Worm (Caenorhabditis elegans) whole organism, L1 larva: ENCODE results near the gene cest-25.
A peak's percentile ranks its signal among the peaks of the same experiment; 100 is the strongest.
"Not testable (repeated sequence)": the region's sequence is repeated elsewhere in the genome, so short reads cannot be mapped to it uniquely, and the experiment has no call there.

Experiments used
- C16A3.4 ChIP-seq: fragments of 150-350 bp; optimal IDR thresholded peaks from 2 replicates; lab custom pipeline; 2014; ENCODE audit warnings: missing biosample characterization, missing genetic modification characterization
- ceh-82 ChIP-seq, 3 experiments: fragments of 150-350 bp in 1 of 3; sonication (generic microtip) in 2 of 3; optimal IDR thresholded peaks; 2 replicates each; lab custom pipeline; 2014 to 2017; ENCODE audit warnings: missing biosample characterization in 3 of 3, missing genetic modification characterization in 3 of 3
- efl-1 ChIP-seq, 4 experiments: fragments of 150-350 bp; optimal IDR thresholded peaks in 3 of 4; peaks in 1 of 4; 1 replicate in 1 of 4; 2 replicates in 3 of 4; lab custom pipeline; 2014; ENCODE audit warnings: missing biosample characterization in 2 of 4, missing genetic modification characterization in 2 of 4, missing genetic modification reagents in 2 of 4
- efl-3 ChIP-seq: fragments of 200-800 bp; sonication (Bioruptor generic); optimal IDR thresholded peaks from 2 replicates; lab custom pipeline; 2018; ENCODE audit warnings: mild to moderate bottlenecking, missing genetic modification characterization, missing compliant biosample characterization
- egl-27 ChIP-seq, 2 experiments: fragments of 150-350 bp in 1 of 2; sonication (generic microtip); optimal IDR thresholded peaks; 3 replicates each; lab custom pipeline; 2017 to 2018; ENCODE audit warnings: missing biosample characterization in 2 of 2, missing genetic modification characterization in 2 of 2, missing genetic modification reagents in 2 of 2
- elt-2 ChIP-seq: sonication (generic microtip); optimal IDR thresholded peaks from 2 replicates; lab custom pipeline; 2016; ENCODE audit warnings: missing genetic modification characterization, mild to moderate bottlenecking, inconsistent platforms, missing compliant biosample characterization, missing genetic modification reagents
- fkh-4 ChIP-seq: sonication (generic microtip); optimal IDR thresholded peaks from 2 replicates; lab custom pipeline; 2016; ENCODE audit warnings: missing compliant biosample characterization, missing genetic modification characterization, borderline replicate concordance
- fos-1 ChIP-seq: fragments of 150-350 bp; optimal IDR thresholded peaks from 2 replicates; lab custom pipeline; 2014; ENCODE audit warnings: missing biosample characterization, missing genetic modification characterization
- hlh-4 ChIP-seq: sonication (generic microtip); optimal IDR thresholded peaks from 2 replicates; lab custom pipeline; 2016; ENCODE audit warnings: mild to moderate bottlenecking, missing genetic modification characterization, missing compliant biosample characterization
- hpl-2 ChIP-seq: fragments of 150-350 bp; optimal IDR thresholded peaks from 2 replicates; lab custom pipeline; 2014; ENCODE audit warnings: missing biosample characterization, missing genetic modification reagents, missing genetic modification characterization
- jun-1 ChIP-seq: fragments of 150-350 bp; optimal IDR thresholded peaks from 2 replicates; lab custom pipeline; 2014; ENCODE audit warnings: missing biosample characterization, missing genetic modification reagents, missing genetic modification characterization
- lin-13 ChIP-seq: fragments of 150-350 bp; optimal IDR thresholded peaks from 2 replicates; lab custom pipeline; 2014; ENCODE audit warnings: missing biosample characterization, missing genetic modification reagents, missing genetic modification characterization
- lin-14 ChIP-seq: fragments of 200-800 bp; sonication (Bioruptor generic); optimal IDR thresholded peaks from 2 replicates; lab custom pipeline; 2018; ENCODE audit warnings: mild to moderate bottlenecking, missing genetic modification characterization, moderate library complexity, missing compliant biosample characterization
- lin-15B ChIP-seq: fragments of 150-350 bp; sonication (generic microtip); optimal IDR thresholded peaks from 3 replicates; lab custom pipeline; 2014; ENCODE audit warnings: missing biosample characterization, missing genetic modification characterization
- lin-35 ChIP-seq, 2 experiments: fragments of 150-350 bp; optimal IDR thresholded peaks; 2 replicates each; lab custom pipeline; 2014; ENCODE audit warnings: missing biosample characterization in 2 of 2, missing genetic modification characterization in 2 of 2, missing genetic modification reagents in 2 of 2
- lir-3 ChIP-seq: sonication (generic microtip); optimal IDR thresholded peaks from 2 replicates; lab custom pipeline; 2016; ENCODE audit warnings: mild to moderate bottlenecking, missing genetic modification characterization, moderate library complexity, missing compliant biosample characterization; ENCODE audit not compliant: poor library complexity
- mdl-1 ChIP-seq, 2 experiments: fragments of 150-350 bp; optimal IDR thresholded peaks; 2 replicates each; lab custom pipeline; 2014 to 2017; ENCODE audit warnings: missing biosample characterization in 2 of 2, missing genetic modification characterization in 2 of 2, inconsistent platforms in 1 of 2
- nhr-11 ChIP-seq: fragments of 150-350 bp; optimal IDR thresholded peaks from 2 replicates; lab custom pipeline; 2014; ENCODE audit warnings: missing biosample characterization, missing genetic modification characterization
- nhr-12 ChIP-seq: sonication (generic microtip); optimal IDR thresholded peaks from 2 replicates; lab custom pipeline; 2017; ENCODE audit warnings: missing biosample characterization, missing genetic modification characterization
- nhr-19 ChIP-seq: fragments of 200-800 bp; sonication (Bioruptor generic); conservative IDR thresholded peaks from 2 replicates; pipeline ENCODE4 v1.3.6; 2022; ENCODE audit warnings: missing genetic modification characterization, missing compliant biosample characterization
- nhr-237 ChIP-seq: fragments of 150-350 bp; optimal IDR thresholded peaks from 2 replicates; lab custom pipeline; 2014; ENCODE audit warnings: missing biosample characterization, missing genetic modification characterization
- nhr-28 ChIP-seq: fragments of 150-350 bp; optimal IDR thresholded peaks from 2 replicates; lab custom pipeline; 2014; ENCODE audit warnings: missing biosample characterization, missing genetic modification characterization
- nhr-47 ChIP-seq: sonication (generic microtip); optimal IDR thresholded peaks from 2 replicates; lab custom pipeline; 2016; ENCODE audit warnings: mild to moderate bottlenecking, missing genetic modification characterization, moderate library complexity, missing compliant biosample characterization
- nhr-90 ChIP-seq: sonication (generic microtip); optimal IDR thresholded peaks from 2 replicates; lab custom pipeline; 2016; ENCODE audit warnings: mild to moderate bottlenecking, missing genetic modification characterization, missing compliant biosample characterization; ENCODE audit not compliant: poor library complexity
- pag-3 ChIP-seq: sonication (generic microtip); optimal IDR thresholded peaks from 2 replicates; lab custom pipeline; 2017; ENCODE audit warnings: missing genetic modification characterization, mild to moderate bottlenecking, missing compliant biosample characterization, antibody characterized with exemption, borderline replicate concordance; ENCODE audit not compliant: insufficient read depth
- pax-3 ChIP-seq: fragments of 200-800 bp; sonication (Bioruptor generic); optimal IDR thresholded peaks from 2 replicates; lab custom pipeline; 2018; ENCODE audit warnings: mild to moderate bottlenecking, missing genetic modification characterization, moderate library complexity, missing compliant biosample characterization
- pqm-1 ChIP-seq: sonication (generic microtip); optimal IDR thresholded peaks from 3 replicates; lab custom pipeline; 2017; ENCODE audit warnings: missing biosample characterization, missing genetic modification characterization
- snpc-4 ChIP-seq: fragments of 150-350 bp; optimal IDR thresholded peaks from 2 replicates; lab custom pipeline; 2014; ENCODE audit warnings: missing biosample characterization, missing genetic modification characterization
- sup-37 ChIP-seq: fragments of 200-800 bp; sonication (Bioruptor generic); optimal IDR thresholded peaks from 2 replicates; lab custom pipeline; 2018; ENCODE audit warnings: mild to moderate bottlenecking, missing genetic modification characterization, missing compliant biosample characterization
- swsn-7 ChIP-seq: sonication (generic microtip); optimal IDR thresholded peaks from 2 replicates; lab custom pipeline; 2016; ENCODE audit warnings: missing genetic modification characterization, missing compliant biosample characterization
- tlp-1 ChIP-seq: fragments of 150-350 bp; optimal IDR thresholded peaks from 2 replicates; lab custom pipeline; 2014; ENCODE audit warnings: missing biosample characterization, missing genetic modification characterization
- vab-15 ChIP-seq: sonication (generic microtip); optimal IDR thresholded peaks from 2 replicates; lab custom pipeline; 2017; ENCODE audit warnings: missing genotype, mild to moderate bottlenecking, missing genetic modification characterization, missing compliant biosample characterization
- ztf-11 ChIP-seq, 2 experiments: sonication (generic microtip); optimal IDR thresholded peaks; 2 replicates each; lab custom pipeline; 2016 to 2017; ENCODE audit warnings: missing genetic modification characterization in 2 of 2, missing biosample characterization in 1 of 2, missing compliant biosample characterization in 1 of 2

The cest-25 gene

ce11 chrIII:2711527-2711926 lies 27.8 kb downstream of the cest-25 start:
- TF ChIP-seq lin-14 = no peak
- no peak for TF ChIP-seq fkh-4 (tag; lab: Kevin White, UChicago)
- TF ChIP-seq lin-35 (GFP tag; optimal IDR thresholded peaks at IDR 0.05; lab: Kevin White, UChicago) = no peak
- no peak for TF ChIP-seq sup-37 (GFP tag; lab: Kevin White, UChicago)
- TF ChIP-seq nhr-19 (GFP tag; lab: Robert Waterston, UW) = no peak
- no peak for TF ChIP-seq nhr-11 (tag; lab: Kevin White, UChicago)
- no peak for TF ChIP-seq lin-15B (tag; lab: Kevin White, UChicago)
- no peak for TF ChIP-seq nhr-237 (tag; lab: Kevin White, UChicago)
- no peak for TF ChIP-seq hlh-4 (tag; lab: Kevin White, UChicago)
- TF ChIP-seq jun-1 = no peak
- no peak for TF ChIP-seq elt-2 (tag; lab: Kevin White, UChicago)
- TF ChIP-seq pqm-1 (tag; lab: Kevin White, UChicago) = no peak

- TF ChIP-seq pax-3 (tag; lab: Kevin White, UChicago) (no peak), swsn-7 (no peak), C16A3.4 (tag; lab: Kevin White, UChicago) (no peak), hpl-2 (GFP tag; lab: Kevin White, UChicago) (no peak), ztf-11 (tag; optimal IDR thresholded peaks at IDR 0.05; lab: Kevin White, UChicago) (no peak), lin-13 (GFP tag; lab: Kevin White, UChicago) (no peak), mdl-1 (tag; optimal IDR thresholded peaks at IDR 0.05; lab: Kevin White, UChicago) (no peak), nhr-90 (tag; lab: Kevin White, UChicago) (no peak), lir-3 (no peak), pag-3 (tag; lab: Kevin White, UChicago) (no peak), vab-15 (tag; lab: Kevin White, UChicago) (no peak), egl-27 (tag; optimal IDR thresholded peaks at IDR 0.05; lab: Kevin White, UChicago) (no peak), efl-1 (optimal IDR thresholded peaks at IDR 0.05; lab: Kevin White, UChicago) (no peak), efl-1 (GFP tag; optimal IDR thresholded peaks at IDR 0.05 in 1 of 2; lab: Kevin White, UChicago) (no peak), fos-1 (tag; lab: Kevin White, UChicago) (no peak), efl-3 (GFP tag; lab: Kevin White, UChicago) (no peak), nhr-12 (no peak), nhr-47 (tag; lab: Kevin White, UChicago) (no peak), snpc-4 (tag; lab: Kevin White, UChicago) (no peak), fkh-4 (tag; lab: Kevin White, UChicago) (no peak), tlp-1 (tag; lab: Kevin White, UChicago) (no peak)
Observed at ce11 chrIII:2710211-2710610, 29.1 kb downstream of the cest-25 start.

- TF ChIP-seq ceh-82 (tag; optimal IDR thresholded peaks at IDR 0.05; lab: Kevin White, UChicago) (no peak), efl-1 (optimal IDR thresholded peaks at IDR 0.05; lab: Kevin White, UChicago) (no peak), efl-1 (GFP tag; optimal IDR thresholded peaks at IDR 0.05 in 1 of 2; lab: Kevin White, UChicago) (peak in 1 of 2 experiments; percentile 31), pag-3 (tag; lab: Kevin White, UChicago) (no peak), nhr-28 (tag; lab: Kevin White, UChicago) (no peak)
Observed at ce11 chrIII:2700637-2701036, 38.7 kb downstream of the cest-25 start, which contains the start of gene set-27. TSS of gene set-27 (plus strand) at chrIII:2700937.

ce11 chrIII:2699363-2699762 lies 40.0 kb downstream of the cest-25 start, which contains the start of gene cox-6B:
TSS of gene cox-6B (plus strand) at chrIII:2699663.
- not testable (repeated sequence) for TF ChIP-seq lin-13 (GFP tag; lab: Kevin White, UChicago); nhr-90 (tag; lab: Kevin White, UChicago); nhr-19 (GFP tag; lab: Robert Waterston, UW)
